Fruit fly (Drosophila melanogaster) whole organism, embryonic: ENCODE data around the gene CG8814.

Experiments
- Awh ChIP-seq: fragments of 200-800 bp; sonication (Bioruptor generic); IDR thresholded peaks from 2 replicates; pipeline ENCODE4, ENCODE4 v1.3.6; 2022; ENCODE audit warnings: missing biosample characterization, missing genetic modification characterization
- CG1233 ChIP-seq: fragments of 200-800 bp; sonication (Bioruptor generic); optimal IDR thresholded peaks from 4 replicates; lab custom pipeline; 2018; ENCODE audit warnings: missing biosample characterization, mild to moderate bottlenecking, missing genetic modification characterization
- CG12942 ChIP-seq: fragments of 200-800 bp; sonication (Bioruptor generic); optimal IDR thresholded peaks from 3 replicates; lab custom pipeline; 2016; ENCODE audit warnings: missing biosample characterization, missing genetic modification characterization
- CG17186 ChIP-seq: fragments of 200-800 bp; sonication (Bioruptor generic); optimal IDR thresholded peaks from 3 replicates; lab custom pipeline; 2017; ENCODE audit warnings: missing biosample characterization, missing genetic modification reagents, missing genetic modification characterization
- CG17328 ChIP-seq: fragments of 200-800 bp; sonication (Bioruptor generic); IDR thresholded peaks from 2 replicates; pipeline ENCODE4 v1.3.6; 2022; ENCODE audit warnings: missing biosample characterization, missing genetic modification characterization
- CG17568 ChIP-seq: fragments of 200-800 bp; sonication (Bioruptor generic); optimal IDR thresholded peaks from 2 replicates; lab custom pipeline; 2018; ENCODE audit warnings: missing biosample characterization, mild to moderate bottlenecking, missing genetic modification characterization, moderate library complexity
- CG2120 ChIP-seq: fragments of 200-800 bp; sonication (Bioruptor generic); optimal IDR thresholded peaks from 3 replicates; lab custom pipeline; 2016; ENCODE audit warnings: missing biosample characterization, missing genetic modification characterization
- CG2199 ChIP-seq: fragments of 200-800 bp; sonication (Bioruptor generic); IDR thresholded peaks from 3 replicates; pipeline ENCODE4 v1.3.6; 2022; ENCODE audit warnings: missing biosample characterization, missing genetic modification characterization
- CG30431 ChIP-seq: fragments of 200-800 bp; sonication (Bioruptor generic); optimal IDR thresholded peaks from 2 replicates; lab custom pipeline; 2017; ENCODE audit warnings: missing biosample characterization, missing genetic modification characterization
- CG34224 ChIP-seq: fragments of 200-800 bp; sonication (Bioruptor generic); IDR thresholded peaks from 3 replicates; pipeline ENCODE4 v1.3.6; 2022; ENCODE audit warnings: missing biosample characterization, missing genetic modification characterization; ENCODE audit not compliant: partially characterized antibody
- CG3847 ChIP-seq: fragments of 200-800 bp; sonication (Bioruptor generic); IDR thresholded peaks from 2 replicates; pipeline ENCODE4 v1.3.6; 2022; ENCODE audit warnings: missing biosample characterization, missing genetic modification characterization
- CG8944 ChIP-seq: fragments of 200-800 bp; sonication (Bioruptor generic); optimal IDR thresholded peaks from 3 replicates; lab custom pipeline; 2016; ENCODE audit warnings: missing biosample characterization, missing genetic modification characterization
- CTCF ChIP-seq: fragments of 200-800 bp; sonication (Bioruptor generic); optimal IDR thresholded peaks from 2 replicates; lab custom pipeline; 2017; ENCODE audit warnings: missing biosample characterization, mild to moderate bottlenecking, missing genetic modification characterization, moderate library complexity
- Drgx ChIP-seq: fragments of 200-800 bp; sonication (Bioruptor generic); IDR thresholded peaks from 2 replicates; pipeline ENCODE4 v1.3.6; 2022; ENCODE audit warnings: missing biosample characterization, missing genetic modification characterization
- Fer2 ChIP-seq: fragments of 200-800 bp; sonication (Bioruptor generic); optimal IDR thresholded peaks from 2 replicates; lab custom pipeline; 2018; ENCODE audit warnings: missing biosample characterization, mild to moderate bottlenecking, missing genetic modification characterization, moderate library complexity
- H2.0 ChIP-seq: fragments of 200-800 bp; sonication (Bioruptor generic); IDR thresholded peaks from 2 replicates; pipeline ENCODE4 v1.3.6; 2022; ENCODE audit warnings: missing biosample characterization, missing genetic modification characterization
- HLH54F ChIP-seq: fragments of 200-800 bp; sonication (Bioruptor generic); optimal IDR thresholded peaks from 3 replicates; lab custom pipeline; 2016; ENCODE audit warnings: missing biosample characterization, missing genetic modification characterization
- HLHmδ ChIP-seq: fragments of 200-800 bp; sonication (Bioruptor generic); optimal IDR thresholded peaks from 2 replicates; lab custom pipeline; 2018; ENCODE audit warnings: missing biosample characterization, mild to moderate bottlenecking, missing genetic modification characterization, moderate library complexity
- Hand ChIP-seq: fragments of 200-800 bp; sonication (Bioruptor generic); optimal IDR thresholded peaks from 2 replicates; lab custom pipeline; 2017; ENCODE audit warnings: mild to moderate bottlenecking, missing biosample characterization, missing genetic modification reagents, missing genetic modification characterization
- Hsf ChIP-seq: fragments of 200-800 bp; sonication (Bioruptor generic); optimal IDR thresholded peaks from 3 replicates; lab custom pipeline; 2016; ENCODE audit warnings: missing biosample characterization, missing genetic modification characterization
- MTF-1 ChIP-seq: fragments of 200-800 bp; sonication (Bioruptor generic); optimal IDR thresholded peaks from 2 replicates; lab custom pipeline; 2018; ENCODE audit warnings: missing biosample characterization, mild to moderate bottlenecking, missing genetic modification characterization, borderline replicate concordance
- Meics ChIP-seq: fragments of 200-800 bp; sonication (Bioruptor generic); optimal IDR thresholded peaks from 2 replicates; lab custom pipeline; 2017; ENCODE audit warnings: missing biosample characterization, mild to moderate bottlenecking, missing genetic modification characterization
- Scr ChIP-seq: fragments of 200-800 bp; sonication (Bioruptor generic); IDR thresholded peaks from 2 replicates; pipeline ENCODE4 v1.3.6; 2022; ENCODE audit warnings: missing biosample characterization, missing genetic modification characterization; ENCODE audit not compliant: partially characterized antibody
- Side ChIP-seq: fragments of 200-800 bp; sonication (Bioruptor generic); optimal IDR thresholded peaks from 2 replicates; lab custom pipeline; 2016; ENCODE audit warnings: missing biosample characterization, missing genetic modification characterization
- Six4 ChIP-seq: fragments of 200-800 bp; sonication (Bioruptor generic); optimal IDR thresholded peaks from 2 replicates; lab custom pipeline; 2016; ENCODE audit warnings: missing biosample characterization, missing genetic modification characterization
- Sox100B ChIP-seq: fragments of 200-800 bp; sonication (Bioruptor generic); optimal IDR thresholded peaks from 3 replicates; lab custom pipeline; 2018; ENCODE audit warnings: missing biosample characterization, mild to moderate bottlenecking, missing genetic modification characterization
- Ssrp ChIP-seq: fragments of 200-800 bp; sonication (Bioruptor generic); optimal IDR thresholded peaks from 2 replicates; lab custom pipeline; 2018; ENCODE audit warnings: missing biosample characterization, mild to moderate bottlenecking, missing genetic modification characterization, moderate library complexity
- Stat92E ChIP-seq, 3 experiments: fragments of >200 bp in 2 of 3; fragments of 200-800 bp in 1 of 3; sonication (Bioruptor generic) in 1 of 3; optimal IDR thresholded peaks; 2 replicates each; lab custom pipeline; 2017 to 2019; ENCODE audit warnings: missing biosample characterization in 3 of 3, missing genetic modification characterization in 3 of 3, mild to moderate bottlenecking in 1 of 3, moderate library complexity in 1 of 3
- al ChIP-seq: fragments of 200-800 bp; sonication (Bioruptor generic); IDR thresholded peaks from 2 replicates; pipeline ENCODE4 v1.3.6; 2022; ENCODE audit warnings: missing biosample characterization, missing genetic modification characterization
- crp ChIP-seq, 2 experiments: fragments of 200-800 bp; sonication (Bioruptor generic); optimal IDR thresholded peaks; 2 replicates in 1 of 2; 3 replicates in 1 of 2; lab custom pipeline; 2017; ENCODE audit warnings: missing biosample characterization in 2 of 2, missing genetic modification characterization in 2 of 2, mild to moderate bottlenecking in 1 of 2, moderate library complexity in 1 of 2
- dmrt11E ChIP-seq: fragments of 200-800 bp; sonication (Bioruptor generic); optimal IDR thresholded peaks from 3 replicates; lab custom pipeline; 2018; ENCODE audit warnings: missing biosample characterization, mild to moderate bottlenecking, missing genetic modification characterization, moderate library complexity
- dmrt99B ChIP-seq: fragments of 200-800 bp; sonication (Bioruptor generic); optimal IDR thresholded peaks from 2 replicates; lab custom pipeline; 2018; ENCODE audit warnings: missing biosample characterization, mild to moderate bottlenecking, missing genetic modification characterization, moderate library complexity
- ewg ChIP-seq: fragments of 200-800 bp; sonication (Bioruptor generic); optimal IDR thresholded peaks from 3 replicates; lab custom pipeline; 2017; ENCODE audit warnings: mild to moderate bottlenecking, missing biosample characterization, missing genetic modification reagents, missing genetic modification characterization
- gro ChIP-seq: fragments of 200-800 bp; sonication (Bioruptor generic); optimal IDR thresholded peaks from 2 replicates; lab custom pipeline; 2016; ENCODE audit warnings: missing biosample characterization, missing genetic modification characterization
- ham ChIP-seq: fragments of 200-800 bp; sonication (Bioruptor generic); IDR thresholded peaks from 2 replicates; pipeline ENCODE4 v1.3.6; 2022; ENCODE audit warnings: missing biosample characterization, missing genetic modification characterization
- hbn ChIP-seq: fragments of 200-800 bp; sonication (Bioruptor generic); IDR thresholded peaks from 2 replicates; pipeline ENCODE4 v1.3.6; 2022; ENCODE audit warnings: missing biosample characterization, missing genetic modification characterization; ENCODE audit not compliant: partially characterized antibody
- insv ChIP-seq, 2 experiments: fragments of 200-800 bp; sonication (Bioruptor generic); optimal IDR thresholded peaks; 3 replicates each; lab custom pipeline; 2016 to 2018; ENCODE audit warnings: missing biosample characterization in 2 of 2, missing genetic modification characterization in 2 of 2
- nerfin-1 ChIP-seq: fragments of 200-800 bp; sonication (Bioruptor generic); optimal IDR thresholded peaks from 3 replicates; lab custom pipeline; 2019; ENCODE audit warnings: missing biosample characterization, mild to moderate bottlenecking, missing genetic modification characterization, moderate library complexity
- pnt ChIP-seq: fragments of 200-800 bp; sonication (Bioruptor generic); optimal IDR thresholded peaks from 3 replicates; lab custom pipeline; 2016; ENCODE audit warnings: missing biosample characterization, missing genetic modification characterization
- pros ChIP-seq: fragments of 200-800 bp; sonication (Bioruptor generic); optimal IDR thresholded peaks from 3 replicates; lab custom pipeline; 2019; ENCODE audit warnings: missing biosample characterization, mild to moderate bottlenecking, missing genetic modification characterization, moderate library complexity
- sc ChIP-seq, 3 experiments: fragments of >200 bp in 2 of 3; fragments of 200-800 bp in 1 of 3; sonication (Bioruptor generic) in 1 of 3; optimal IDR thresholded peaks; 2 replicates in 2 of 3; 3 replicates in 1 of 3; lab custom pipeline; 2017; ENCODE audit warnings: mild to moderate bottlenecking in 1 of 3, missing biosample characterization in 1 of 3, missing genetic modification characterization in 1 of 3, missing genetic modification reagents in 1 of 3
- seq ChIP-seq: fragments of 200-800 bp; sonication (Bioruptor generic); IDR thresholded peaks from 2 replicates; pipeline ENCODE4 v1.3.6; 2022; ENCODE audit warnings: missing biosample characterization, missing genetic modification characterization
- sim ChIP-seq: fragments of 200-800 bp; sonication (Bioruptor generic); IDR thresholded peaks from 2 replicates; pipeline ENCODE4 v1.3.6; 2022; ENCODE audit warnings: missing biosample characterization, missing genetic modification characterization
- tll ChIP-seq, 2 experiments: fragments of 200-800 bp in 1 of 2; fragments of >200 bp in 1 of 2; sonication (Bioruptor generic) in 1 of 2; optimal IDR thresholded peaks; 2 replicates each; lab custom pipeline; 2017 to 2019; ENCODE audit warnings: missing biosample characterization in 2 of 2, missing genetic modification characterization in 2 of 2, mild to moderate bottlenecking in 1 of 2, moderate library complexity in 1 of 2
- tna ChIP-seq: fragments of 200-800 bp; sonication (Bioruptor generic); IDR thresholded peaks from 2 replicates; pipeline ENCODE4 v1.3.6; 2022; ENCODE audit warnings: missing biosample characterization, missing genetic modification characterization; ENCODE audit not compliant: partially characterized antibody
- yki ChIP-seq: fragments of >200 bp; optimal IDR thresholded peaks from 3 replicates; lab custom pipeline; 2018
- z ChIP-seq: fragments of 200-800 bp; sonication (Bioruptor generic); IDR thresholded peaks from 3 replicates; pipeline ENCODE4 v1.3.6; 2022; ENCODE audit warnings: missing biosample characterization, missing genetic modification characterization

The CG8814 gene

dm6 chr2L:2855773-2856615, 18.7 kb upstream of the CG8814 start, which contains the start of the genes CG3104 and RpS21 (continued):
- TF ChIP-seq CG34224: no peak; the same call in 2 of the 3 replicates
- TF ChIP-seq CG17186 (GFP tag; lab: Kevin White, UChicago): peak; percentile 81
- TF ChIP-seq tna: no peak
- peak; percentile 65 for TF ChIP-seq dmrt11E (tag; lab: Kevin White, UChicago)
- TF ChIP-seq insv (GFP tag; optimal IDR thresholded peaks at IDR 0.05; lab: Kevin White, UChicago): peak in 1 of 2 experiments; percentile 80
- TF ChIP-seq MTF-1: peak; percentile 94
- TF ChIP-seq Scr (GFP tag; lab: Robert Waterston, UW): no peak
- peak; percentile 97 for TF ChIP-seq HLHmδ (GFP tag; lab: Kevin White, UChicago)
- TF ChIP-seq CG2120: peak; percentile 73
- TF ChIP-seq pros (GFP tag; lab: Kevin White, UChicago): no peak
- TF ChIP-seq ham: peak; percentile 72; the same call in 1 of the 2 replicates
- peak; percentile 2 to 80 for TF ChIP-seq crp (GFP tag; optimal IDR thresholded peaks at IDR 0.05; lab: Kevin White, UChicago)
- peak; percentile 83 for TF ChIP-seq CG8944 (GFP tag; lab: Kevin White, UChicago)
- TF ChIP-seq dmrt99B (tag; lab: Kevin White, UChicago): peak; percentile 72
- TF ChIP-seq Fer2 (tag; lab: Kevin White, UChicago): peak; percentile 74
- peak; percentile 82 for TF ChIP-seq Awh (GFP tag; lab: Robert Waterston, UW)
- peak; percentile 85 for TF ChIP-seq Hsf (GFP tag; lab: Kevin White, UChicago)
- 0 out of 2 replicates have a peak, but pooled peaks have one; percentile 22 for TF ChIP-seq Drgx (GFP tag; lab: Robert Waterston, UW)
- TF ChIP-seq nerfin-1: peak; percentile 76
- TF ChIP-seq tll (GFP tag; optimal IDR thresholded peaks at IDR 0.05; lab: Kevin White, UChicago): no peak
- peak; percentile 98 for TF ChIP-seq CTCF
- no peak for TF ChIP-seq yki
- TF ChIP-seq sc (optimal IDR thresholded peaks at IDR 0.05; lab: Kevin White, UChicago): no peak
- peak; percentile 73 for TF ChIP-seq sc (GFP tag; optimal IDR thresholded peaks at IDR 0.05; lab: Kevin White, UChicago)
- peak; percentile 88 for TF ChIP-seq HLH54F (GFP tag; lab: Kevin White, UChicago)
- TF ChIP-seq Meics: peak; percentile 92
- no peak for TF ChIP-seq z (GFP tag; lab: Robert Waterston, UW)
- no peak for TF ChIP-seq hbn (GFP tag; lab: Robert Waterston, UW)
- TF ChIP-seq CG17328 (GFP tag; lab: Robert Waterston, UW): peak; percentile 92
- peak; percentile 69 for TF ChIP-seq pnt
- peak; percentile 81 for TF ChIP-seq Side (GFP tag; lab: Kevin White, UChicago)
- TF ChIP-seq CG3847 (GFP tag; lab: Robert Waterston, UW): peak; percentile 92
- peak; percentile 81 for TF ChIP-seq Sox100B
- peak; percentile 93 for TF ChIP-seq CG1233
- TF ChIP-seq Stat92E (GFP tag; optimal IDR thresholded peaks at IDR 0.05; lab: Kevin White, UChicago): peak in 1 of 3 experiments; percentile 72
- TF ChIP-seq CG30431: peak; percentile 85
- peak; percentile 66 for TF ChIP-seq Ssrp
- peak; percentile 79; the same call in 1 of the 3 replicates for TF ChIP-seq CG2199 (GFP tag; lab: Robert Waterston, UW)
- TF ChIP-seq CG17568: peak; percentile 75
- peak; percentile 15 for TF ChIP-seq Hand (GFP tag; lab: Kevin White, UChicago)
- peak; percentile 53 for TF ChIP-seq gro
- peak; percentile 81 for TF ChIP-seq al
- peak; percentile 76 for TF ChIP-seq CG12942
- no peak for TF ChIP-seq seq (GFP tag; lab: Robert Waterston, UW)
- TF ChIP-seq sim: peak; percentile 77
- TF ChIP-seq H2.0: peak; percentile 89
- TF ChIP-seq Six4 (GFP tag; lab: Kevin White, UChicago): peak; percentile 74
- peak; percentile 83 for TF ChIP-seq ewg (GFP tag; lab: Kevin White, UChicago)
